Worm (Caenorhabditis elegans) whole organism, L2 larva: ENCODE data around the gene ZC190.2.

ENCODE experiments used
- aly-2 ChIP-seq: fragments of 150-350 bp; optimal IDR thresholded peaks from 2 replicates; lab custom pipeline; 2014; ENCODE audit warnings: missing biosample characterization, missing genetic modification characterization
- ama-1 ChIP-seq: fragments of 150-350 bp; optimal IDR thresholded peaks from 2 replicates; lab custom pipeline; 2018; ENCODE audit warnings: inconsistent platforms
- nhr-11 ChIP-seq: fragments of 150-350 bp; optimal IDR thresholded peaks from 2 replicates; lab custom pipeline; 2014; ENCODE audit warnings: missing biosample characterization, missing genetic modification characterization

- TF ChIP-seq aly-2 (tag; lab: Kevin White, UChicago) (no peak), nhr-11 (tag; lab: Kevin White, UChicago) (no peak), ama-1 (lab: Kevin White, UChicago) (no peak)
These were observed 38.1 kb upstream of the ZC190.2 start, which contains the start of gene asp-13 for ce11 chrV:8643093-8643492.
